Fruit fly (Drosophila melanogaster) whole organism, prepupa: Measurements from ENCODE around the gene CG14563.
A peak's percentile ranks its signal among the peaks of the same experiment; 100 is the strongest.

Source experiments
- Blimp-1 ChIP-seq: fragments of 200-800 bp; sonication (Bioruptor generic); optimal IDR thresholded peaks from 3 replicates; lab custom pipeline; 2017; ENCODE audit warnings: missing biosample characterization, missing genetic modification characterization, mild to moderate bottlenecking, moderate library complexity, missing genetic modification reagents
- CG10669 ChIP-seq: fragments of 200-800 bp; sonication (Bioruptor generic); optimal IDR thresholded peaks from 3 replicates; lab custom pipeline; 2018; ENCODE audit warnings: missing biosample characterization, mild to moderate bottlenecking, missing genetic modification characterization, moderate library complexity
- CG11762 ChIP-seq: fragments of 200-800 bp; sonication (Bioruptor generic); optimal IDR thresholded peaks from 3 replicates; lab custom pipeline; 2016; ENCODE audit warnings: missing biosample characterization, missing genetic modification characterization; ENCODE audit not compliant: insufficient read depth
- CG11902 ChIP-seq: fragments of 200-800 bp; sonication (Bioruptor generic); optimal IDR thresholded peaks from 3 replicates; lab custom pipeline; 2016; ENCODE audit warnings: missing biosample characterization, missing genetic modification characterization
- CG15336 ChIP-seq: fragments of 200-800 bp; sonication (Bioruptor generic); IDR thresholded peaks from 2 replicates; pipeline ENCODE4 v1.3.6; 2022; ENCODE audit warnings: missing biosample characterization, missing genetic modification characterization
- CG1621 ChIP-seq: fragments of 200-800 bp; sonication (Bioruptor generic); optimal IDR thresholded peaks from 3 replicates; lab custom pipeline; 2018; ENCODE audit warnings: missing biosample characterization, mild to moderate bottlenecking, missing genetic modification characterization
- CG16779 ChIP-seq: fragments of 200-800 bp; sonication (Bioruptor generic); optimal IDR thresholded peaks from 3 replicates; lab custom pipeline; 2017; ENCODE audit warnings: missing biosample characterization, mild to moderate bottlenecking, missing genetic modification characterization
- CG3032 ChIP-seq: fragments of 200-800 bp; optimal IDR thresholded peaks from 2 replicates; lab custom pipeline; 2019; ENCODE audit warnings: missing biosample characterization, mild to moderate bottlenecking, missing genetic modification characterization, moderate library complexity
- CG31627 ChIP-seq: fragments of 200-800 bp; sonication (Bioruptor generic); optimal IDR thresholded peaks from 3 replicates; lab custom pipeline; 2016; ENCODE audit warnings: missing biosample characterization, missing genetic modification characterization
- CG32006 ChIP-seq: fragments of 200-800 bp; sonication (Bioruptor generic); optimal IDR thresholded peaks from 3 replicates; lab custom pipeline; 2017; ENCODE audit warnings: missing biosample characterization, mild to moderate bottlenecking, missing genetic modification characterization
- CG34406 ChIP-seq: fragments of 200-800 bp; sonication (Bioruptor generic); optimal IDR thresholded peaks from 3 replicates; lab custom pipeline; 2016; ENCODE audit warnings: missing biosample characterization, missing genetic modification characterization
- CG6792 ChIP-seq: fragments of 200-800 bp; sonication (Bioruptor generic); optimal IDR thresholded peaks from 3 replicates; lab custom pipeline; 2016; ENCODE audit warnings: missing biosample characterization, missing genetic modification characterization
- CG6808 ChIP-seq: fragments of 200-800 bp; sonication (Bioruptor generic); optimal IDR thresholded peaks from 3 replicates; lab custom pipeline; 2017; ENCODE audit warnings: missing biosample characterization, missing genetic modification characterization, mild to moderate bottlenecking, moderate library complexity, missing genetic modification reagents
- CG6854 ChIP-seq: fragments of 200-800 bp; sonication (Bioruptor generic); optimal IDR thresholded peaks from 2 replicates; lab custom pipeline; 2017; ENCODE audit warnings: missing biosample characterization, mild to moderate bottlenecking, missing genetic modification characterization
- CG8119 ChIP-seq: fragments of 200-800 bp; sonication (Bioruptor generic); IDR thresholded peaks from 3 replicates; pipeline ENCODE4 v1.3.6; 2022; ENCODE audit warnings: missing biosample characterization, missing genetic modification characterization
- Eip78C ChIP-seq: fragments of 200-800 bp; sonication (Bioruptor generic); peaks from one replicate; lab custom pipeline; 2016; ENCODE audit warnings: missing biosample characterization, missing genetic modification characterization
- Ets21C ChIP-seq: fragments of 200-800 bp; sonication (Bioruptor generic); optimal IDR thresholded peaks from 3 replicates; lab custom pipeline; 2016; ENCODE audit warnings: missing biosample characterization, missing genetic modification characterization
- Ets96B ChIP-seq: fragments of 200-800 bp; optimal IDR thresholded peaks from 2 replicates; lab custom pipeline; 2019; ENCODE audit warnings: missing biosample characterization, mild to moderate bottlenecking, missing genetic modification characterization, moderate library complexity
- Gug ChIP-seq: fragments of 200-800 bp; sonication (Bioruptor generic); IDR thresholded peaks from 2 replicates; pipeline ENCODE4 v1.3.6; 2022; ENCODE audit warnings: missing biosample characterization, missing genetic modification characterization
- Hr4 ChIP-seq: fragments of 200-800 bp; sonication (Bioruptor generic); optimal IDR thresholded peaks from 3 replicates; lab custom pipeline; 2016; ENCODE audit warnings: missing biosample characterization, missing genetic modification characterization
- Met ChIP-seq: fragments of 200-800 bp; sonication (Bioruptor generic); optimal IDR thresholded peaks from 3 replicates; lab custom pipeline; 2016; ENCODE audit warnings: missing biosample characterization, missing genetic modification characterization
- Smox ChIP-seq: fragments of 200-800 bp; sonication (Bioruptor generic); optimal IDR thresholded peaks from 3 replicates; lab custom pipeline; 2016; ENCODE audit warnings: missing biosample characterization, missing genetic modification characterization
- Sox14 ChIP-seq: fragments of 200-800 bp; sonication (Bioruptor generic); optimal IDR thresholded peaks from 3 replicates; lab custom pipeline; 2016; ENCODE audit warnings: missing biosample characterization, missing genetic modification characterization
- achi ChIP-seq: fragments of 200-800 bp; sonication (Bioruptor generic); optimal IDR thresholded peaks from 3 replicates; lab custom pipeline; 2016; ENCODE audit warnings: missing biosample characterization, missing genetic modification characterization
- acj6 ChIP-seq: fragments of 200-800 bp; sonication (Bioruptor generic); optimal IDR thresholded peaks from 3 replicates; lab custom pipeline; 2016; ENCODE audit warnings: missing biosample characterization, missing genetic modification characterization
- cyc ChIP-seq: fragments of 200-800 bp; sonication (Bioruptor generic); optimal IDR thresholded peaks from 3 replicates; lab custom pipeline; 2016; ENCODE audit warnings: missing biosample characterization, missing genetic modification characterization
- dac ChIP-seq: fragments of 200-800 bp; sonication (Bioruptor generic); optimal IDR thresholded peaks from 2 replicates; lab custom pipeline; 2017; ENCODE audit warnings: missing biosample characterization, mild to moderate bottlenecking, missing genetic modification characterization
- dsx ChIP-seq: fragments of 200-800 bp; optimal IDR thresholded peaks from 3 replicates; lab custom pipeline; 2019; ENCODE audit warnings: missing biosample characterization, mild to moderate bottlenecking, missing genetic modification characterization, moderate library complexity; ENCODE audit not compliant: poor library complexity, severe bottlenecking
- eg ChIP-seq: fragments of 200-800 bp; sonication (Bioruptor generic); IDR thresholded peaks from 3 replicates; pipeline ENCODE4 v1.3.6; 2022; ENCODE audit warnings: missing biosample characterization, missing genetic modification characterization
- esn ChIP-seq: fragments of 200-800 bp; sonication (Bioruptor generic); optimal IDR thresholded peaks from 2 replicates; lab custom pipeline; 2016; ENCODE audit warnings: missing biosample characterization, mild to moderate bottlenecking, missing genetic modification characterization, moderate library complexity
- fd59A ChIP-seq: fragments of 200-800 bp; sonication (Bioruptor generic); optimal IDR thresholded peaks from 2 replicates; lab custom pipeline; 2017; ENCODE audit warnings: missing biosample characterization, mild to moderate bottlenecking, missing genetic modification characterization, missing genetic modification reagents
- fd85E ChIP-seq: fragments of 200-800 bp; sonication (Bioruptor generic); optimal IDR thresholded peaks from 3 replicates; lab custom pipeline; 2016; ENCODE audit warnings: missing biosample characterization, missing genetic modification characterization
- fkh ChIP-seq: fragments of 200-800 bp; sonication (Bioruptor generic); optimal IDR thresholded peaks from 3 replicates; lab custom pipeline; 2017; ENCODE audit warnings: missing biosample characterization, mild to moderate bottlenecking, missing genetic modification characterization, moderate library complexity
- lz ChIP-seq: fragments of 200-800 bp; sonication (Bioruptor generic); optimal IDR thresholded peaks from 3 replicates; lab custom pipeline; 2016; ENCODE audit warnings: missing biosample characterization, missing genetic modification characterization
- net ChIP-seq: fragments of 200-800 bp; sonication (Bioruptor generic); optimal IDR thresholded peaks from 3 replicates; lab custom pipeline; 2016; ENCODE audit warnings: missing biosample characterization, missing genetic modification characterization
- salr ChIP-seq, 2 experiments: fragments of 200-800 bp; sonication (Bioruptor generic); optimal IDR thresholded peaks; 3 replicates each; lab custom pipeline; 2016 to 2018; ENCODE audit warnings: missing biosample characterization in 2 of 2, missing genetic modification characterization in 2 of 2, mild to moderate bottlenecking in 1 of 2
- spab ChIP-seq: fragments of 200-800 bp; sonication (Bioruptor generic); optimal IDR thresholded peaks from 2 replicates; lab custom pipeline; 2017; ENCODE audit warnings: missing biosample characterization, mild to moderate bottlenecking, missing genetic modification characterization, missing genetic modification reagents
- topi ChIP-seq: fragments of 200-800 bp; sonication (Bioruptor generic); optimal IDR thresholded peaks from 3 replicates; lab custom pipeline; 2016; ENCODE audit warnings: missing biosample characterization, missing genetic modification characterization
- vri ChIP-seq: fragments of 200-800 bp; sonication (Bioruptor generic); optimal IDR thresholded peaks from 3 replicates; lab custom pipeline; 2016; ENCODE audit warnings: missing biosample characterization, mild to moderate bottlenecking, missing genetic modification characterization

CG14563 gene

DNA sequence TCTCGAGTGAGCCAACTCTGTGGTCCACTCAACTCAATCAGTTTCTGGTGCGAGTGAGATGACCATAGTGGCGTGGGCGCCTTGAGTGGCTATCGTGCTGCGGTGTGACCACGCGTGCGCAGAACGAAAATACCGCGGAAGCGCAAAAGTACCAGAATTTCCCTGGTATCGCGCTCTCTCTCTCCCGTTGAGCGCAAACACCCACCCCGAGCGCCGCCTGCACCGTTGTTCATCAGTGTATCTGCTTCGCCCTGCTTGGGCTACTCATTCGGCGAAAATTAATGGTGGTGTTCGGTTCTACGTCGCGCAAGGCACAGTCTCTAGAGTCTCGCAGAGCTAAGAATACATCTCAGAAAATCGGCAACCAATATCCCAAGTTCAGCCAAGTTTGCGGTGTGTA, 37.2 kb upstream of the CG14563 start (continued):
- peak; percentile 40 for TF ChIP-seq Ets96B (tag; lab: Kevin White, UChicago)
- peak; percentile 29 for TF ChIP-seq Smox (GFP tag; lab: Kevin White, UChicago)
- TF ChIP-seq Gug (GFP tag; lab: Robert Waterston, UW): no peak
- no peak for TF ChIP-seq CG32006 (GFP tag; lab: Kevin White, UChicago)
- TF ChIP-seq Ets21C: no peak
- no peak for TF ChIP-seq acj6
- TF ChIP-seq net (GFP tag; lab: Kevin White, UChicago): peak; percentile 68
- TF ChIP-seq CG3032 (tag; lab: Kevin White, UChicago): peak; percentile 18
- TF ChIP-seq Eip78C: peak; percentile 84
- TF ChIP-seq Hr4 (GFP tag; lab: Kevin White, UChicago): peak; percentile 1
- TF ChIP-seq CG15336 (GFP tag; lab: Robert Waterston, UW): peak; percentile 61; the same call in 1 of the 2 replicates
- TF ChIP-seq Blimp-1: no peak
- peak; percentile 71 for TF ChIP-seq dsx (GFP tag; lab: Kevin White, UChicago)
- peak; percentile 3 for TF ChIP-seq CG11762
- no peak for TF ChIP-seq CG11902
- no peak for TF ChIP-seq CG31627 (GFP tag; lab: Kevin White, UChicago)
- TF ChIP-seq spab: peak; percentile 25
- peak; percentile 53 for TF ChIP-seq fkh

DNA sequence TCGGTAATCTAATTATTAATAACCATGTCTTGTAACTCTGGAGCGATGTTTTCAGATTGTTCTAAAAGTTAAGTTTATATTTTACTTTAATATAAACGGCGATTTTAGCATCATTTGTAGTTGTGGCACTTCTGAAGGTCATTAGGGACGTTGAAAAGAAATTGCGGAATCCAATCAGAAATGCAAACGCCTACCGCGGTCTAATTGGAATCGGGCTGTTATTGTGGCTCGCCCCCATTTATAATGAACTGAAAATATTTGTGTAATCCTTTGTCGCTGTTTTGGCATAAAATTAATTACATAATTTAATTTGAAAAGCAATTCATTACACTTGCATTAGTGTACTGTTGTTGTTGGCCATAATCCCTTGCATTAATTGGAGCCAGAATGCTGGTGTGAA, 36.1 kb upstream of the CG14563 start:
- TF ChIP-seq eg (GFP tag; lab: Robert Waterston, UW): no peak
- no peak for TF ChIP-seq lz (GFP tag; lab: Kevin White, UChicago)
- no peak for TF ChIP-seq fd85E (GFP tag; lab: Kevin White, UChicago)
- TF ChIP-seq CG6808 (GFP tag; lab: Kevin White, UChicago): no peak
- TF ChIP-seq CG10669 (GFP tag; lab: Kevin White, UChicago): no peak
- no peak for TF ChIP-seq achi (GFP tag; lab: Kevin White, UChicago)
- no peak for TF ChIP-seq salr (GFP tag; optimal IDR thresholded peaks at IDR 0.05; lab: Kevin White, UChicago)
- TF ChIP-seq topi: no peak
- no peak for TF ChIP-seq fd59A (GFP tag; lab: Kevin White, UChicago)
- no peak for TF ChIP-seq CG15336 (GFP tag; lab: Robert Waterston, UW)
- no peak for TF ChIP-seq CG6792 (GFP tag; lab: Kevin White, UChicago)
- TF ChIP-seq net (GFP tag; lab: Kevin White, UChicago): no peak
- no peak for TF ChIP-seq vri (GFP tag; lab: Kevin White, UChicago)
- TF ChIP-seq CG16779 (tag; lab: Kevin White, UChicago): no peak
- no peak for TF ChIP-seq cyc (GFP tag; lab: Kevin White, UChicago)

DNA sequence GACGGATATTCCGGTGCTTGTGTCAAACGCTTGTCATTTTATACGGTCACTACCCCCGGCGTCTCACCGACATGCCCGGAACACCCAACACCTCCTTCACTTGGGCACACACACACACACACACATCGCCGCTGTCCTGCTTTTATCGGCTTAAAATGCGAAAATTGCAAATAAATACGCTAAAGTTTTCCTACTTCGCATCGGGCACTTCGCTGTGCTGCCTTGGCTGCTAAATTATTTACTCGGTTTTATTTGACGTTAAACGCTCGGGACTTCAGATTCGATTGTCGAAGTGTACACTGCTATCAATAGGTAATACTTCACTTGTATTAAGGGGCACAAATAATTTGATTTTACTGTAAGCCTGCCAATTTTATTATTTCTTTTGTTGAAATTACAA, 29.6 kb upstream of the CG14563 start:
- no peak for TF ChIP-seq acj6
- no peak for TF ChIP-seq CG34406 (GFP tag; lab: Kevin White, UChicago)
- TF ChIP-seq CG10669 (GFP tag; lab: Kevin White, UChicago): no peak
- no peak for TF ChIP-seq achi (GFP tag; lab: Kevin White, UChicago)
- TF ChIP-seq CG32006 (GFP tag; lab: Kevin White, UChicago): no peak
- TF ChIP-seq Sox14 (GFP tag; lab: Kevin White, UChicago): no peak
- no peak for TF ChIP-seq esn (GFP tag; lab: Kevin White, UChicago)
- TF ChIP-seq CG1621: no peak
- TF ChIP-seq CG6854 (GFP tag; lab: Kevin White, UChicago): no peak
- no peak for TF ChIP-seq CG6808 (GFP tag; lab: Kevin White, UChicago)
- TF ChIP-seq dac (GFP tag; lab: Kevin White, UChicago): no peak
- no peak for TF ChIP-seq CG16779 (tag; lab: Kevin White, UChicago)
- TF ChIP-seq Met (GFP tag; lab: Kevin White, UChicago): no peak
- TF ChIP-seq eg (GFP tag; lab: Robert Waterston, UW): no peak
- TF ChIP-seq CG8119: no peak
- TF ChIP-seq topi: no peak
- TF ChIP-seq, all 60 proteins: peak for 0
